Fruit fly (Drosophila melanogaster): ENCODE measurements around the gene Rab1.

The Rab1 gene

dm6 chr3R:21297387-21297956, 28.6 kb upstream of the Rab1 start (continued):
- TF ChIP-seq gsb-n (tag; optimal IDR thresholded peaks at IDR 0.05) (peak; percentile 83), Taf1 (GFP tag; IDR thresholded peaks at IDR 0.05) (no peak), sens-2 (GFP tag; IDR thresholded peaks at IDR 0.05) (no peak), h (optimal IDR thresholded peaks at IDR 0.05) (no peak), crol (GFP tag; IDR thresholded peaks at IDR 0.05) (no peak), CG12299 (tag; optimal IDR thresholded peaks at IDR 0.05) (peak; percentile 80), gt (GFP tag; IDR thresholded peaks at IDR 0.05) (no peak), CG1529 (GFP tag; optimal IDR thresholded peaks at IDR 0.05) (peak; percentile 64), CG7987 (GFP tag; optimal IDR thresholded peaks at IDR 0.05) (peak; percentile 85), ssp (GFP tag; IDR thresholded peaks at IDR 0.05) (no peak), CG32772 (GFP tag; IDR thresholded peaks at IDR 0.05) (no peak), HmgD (GFP tag; optimal IDR thresholded peaks at IDR 0.05) (no peak), CG6689 (GFP tag; IDR thresholded peaks at IDR 0.05) (no peak), CG8281 (tag; optimal IDR thresholded peaks at IDR 0.05) (peak; percentile 47), pnt (GFP tag; optimal IDR thresholded peaks at IDR 0.05) (peak; percentile 35), CG17186 (GFP tag; optimal IDR thresholded peaks at IDR 0.05) (peak; percentile 64), repo (GFP tag; optimal IDR thresholded peaks at IDR 0.05) (peak; percentile 53), CG10147 (GFP tag; optimal IDR thresholded peaks at IDR 0.05) (peak; percentile 73), CG10366 (GFP tag; IDR thresholded peaks at IDR 0.05) (no peak), row (GFP tag; IDR thresholded peaks at IDR 0.05) (no peak), CG6813 (GFP tag; optimal IDR thresholded peaks at IDR 0.05) (peak; percentile 95), lmd (GFP tag; IDR thresholded peaks at IDR 0.05) (no peak), CG12391 (tag; optimal IDR thresholded peaks at IDR 0.05) (peak; percentile 49), CG14441 (GFP tag; IDR thresholded peaks at IDR 0.05) (no peak), Ets97D (GFP tag; optimal IDR thresholded peaks at IDR 0.05) (no peak), CG33213 (GFP tag; optimal IDR thresholded peaks at IDR 0.05) (peak; percentile 58), Atf6 (GFP tag; IDR thresholded peaks at IDR 0.05) (no peak), ab (GFP tag; optimal IDR thresholded peaks at IDR 0.05) (no peak), CG15514 (GFP tag; optimal IDR thresholded peaks at IDR 0.05) (peak; percentile 58), CG1647 (GFP tag; optimal IDR thresholded peaks at IDR 0.05) (peak; percentile 69), Dad (GFP tag; optimal IDR thresholded peaks at IDR 0.05) (peak; percentile 77), gro (GFP tag; optimal IDR thresholded peaks at IDR 0.05) (peak; percentile 66), H15 (GFP tag; IDR thresholded peaks at IDR 0.05) (no peak), Myb (GFP tag; optimal IDR thresholded peaks at IDR 0.05) (peak; percentile 19), CG11560 (tag; IDR thresholded peaks at IDR 0.05) (no peak), lov (optimal IDR thresholded peaks at IDR 0.05) (no peak), lov (GFP tag; IDR thresholded peaks at IDR 0.05) (no peak), cad (GFP tag; optimal IDR thresholded peaks at IDR 0.05) (no peak), ind (GFP tag; optimal IDR thresholded peaks at IDR 0.05) (no peak), salm (tag; optimal IDR thresholded peaks at IDR 0.05) (peak; percentile 66), hkb (optimal IDR thresholded peaks at IDR 0.05) (no peak), hkb (GFP tag; IDR thresholded peaks at IDR 0.05) (no peak), Antp (GFP tag; optimal IDR thresholded peaks at IDR 0.05) (peak; percentile 20), CG12744 (GFP tag; optimal IDR thresholded peaks at IDR 0.05) (peak; percentile 58), Bteb2 (GFP tag; optimal IDR thresholded peaks at IDR 0.05) (peak; percentile 63), CG3838 (GFP tag; optimal IDR thresholded peaks at IDR 0.05) (peak; percentile 69), unc-4 (GFP tag; IDR thresholded peaks at IDR 0.05; ENCODE audit: partially characterized antibody) (no peak), hth (optimal IDR thresholded peaks at IDR 0.05) (no peak), az2 (GFP tag; optimal IDR thresholded peaks at IDR 0.05) (peak; percentile 24), CG12219 (GFP tag; optimal IDR thresholded peaks at IDR 0.05) (peak; percentile 66), dpn (GFP tag; optimal IDR thresholded peaks at IDR 0.05) (peak in 1 of 2 experiments; percentile 58), Ets65A (GFP tag) (peak; percentile 17), maf-S (GFP tag; optimal IDR thresholded peaks at IDR 0.05) (peak; percentile 52), nerfin-2 (GFP tag; IDR thresholded peaks at IDR 0.05; ENCODE audit: partially characterized antibody) (no peak)

Measured in whole organism, embryonic.